Fruit fly (Drosophila melanogaster): ENCODE measurements around the gene CG42521.

dm6 chr3L:10648431-10648830 lies 25.1 kb upstream of the CG42521 start:
- TF ChIP-seq Ptx1 (GFP tag; IDR thresholded peaks at IDR 0.05), result no peak
- no peak for TF ChIP-seq Mad (GFP tag; optimal IDR thresholded peaks at IDR 0.05)
- no peak for TF ChIP-seq CG12744 (GFP tag; optimal IDR thresholded peaks at IDR 0.05)
- TF ChIP-seq dmrt11E (tag; optimal IDR thresholded peaks at IDR 0.05), result peak; percentile 31
- no peak for TF ChIP-seq Neu2 (GFP tag; optimal IDR thresholded peaks at IDR 0.05; ENCODE audit: borderline replicate concordance)
- TF ChIP-seq lola (GFP tag; optimal IDR thresholded peaks at IDR 0.05), result no peak
- no peak for TF ChIP-seq ken (GFP tag; IDR thresholded peaks at IDR 0.05)
- TF ChIP-seq h (optimal IDR thresholded peaks at IDR 0.05), result no peak
- TF ChIP-seq CG31388 (GFP tag; optimal IDR thresholded peaks at IDR 0.05), result no peak
